Worm (Caenorhabditis elegans) whole organism, L4 larva: ENCODE data around the gene T12A2.3.

Experiments used
- F49E8.2 ChIP-seq: sonication (generic microtip); optimal IDR thresholded peaks from 2 replicates; lab custom pipeline; 2016; ENCODE audit warnings: missing compliant biosample characterization, mild to moderate bottlenecking, missing genetic modification characterization, borderline replicate concordance
- ama-1 ChIP-seq: fragments of 150-350 bp; optimal IDR thresholded peaks from 2 replicates; lab custom pipeline; 2014; ENCODE audit warnings: inconsistent platforms, mixed read lengths
- ceh-20 ChIP-seq: fragments of 200-800 bp; sonication (Bioruptor generic); IDR thresholded peaks from 2 replicates; pipeline ENCODE4 v1.3.6; 2022; ENCODE audit warnings: missing genetic modification reagents, missing genetic modification characterization, missing compliant biosample characterization
- ces-1 ChIP-seq: fragments of 150-350 bp; sonication (generic microtip); optimal IDR thresholded peaks from 4 replicates; lab custom pipeline; 2014; ENCODE audit warnings: missing biosample characterization, missing genetic modification reagents, missing genetic modification characterization
- ctbp-1 ChIP-seq: fragments of 200-800 bp; sonication (Bioruptor generic); IDR thresholded peaks from 2 replicates; pipeline ENCODE4 v1.3.6; 2022; ENCODE audit warnings: missing genetic modification reagents, missing genetic modification characterization, missing compliant biosample characterization
- daf-19 ChIP-seq: fragments of 200-800 bp; sonication (Bioruptor generic); conservative IDR thresholded peaks from 2 replicates; pipeline ENCODE4 v1.3.6; 2022; ENCODE audit warnings: missing genetic modification characterization, missing compliant biosample characterization
- dmd-8 ChIP-seq: fragments of 200-800 bp; sonication (Bioruptor generic); IDR thresholded peaks from 2 replicates; pipeline ENCODE4 v1.3.6; 2022; ENCODE audit warnings: missing genetic modification characterization, missing compliant biosample characterization
- dmd-9 ChIP-seq: fragments of 200-800 bp; sonication (Bioruptor generic); IDR thresholded peaks from 2 replicates; pipeline ENCODE4 v1.3.6; 2022; ENCODE audit warnings: missing genetic modification reagents, missing genetic modification characterization, missing compliant biosample characterization
- dpl-1 ChIP-seq: fragments of 150-350 bp; optimal IDR thresholded peaks from 2 replicates; lab custom pipeline; 2014; ENCODE audit warnings: missing biosample characterization, missing genetic modification reagents, missing genetic modification characterization
- lin-15B ChIP-seq: fragments of 150-350 bp; sonication (generic microtip); optimal IDR thresholded peaks from 3 replicates; lab custom pipeline; 2014; ENCODE audit warnings: missing biosample characterization, missing genetic modification characterization
- nhr-76 ChIP-seq: fragments of 150-350 bp; optimal IDR thresholded peaks from 2 replicates; lab custom pipeline; 2014; ENCODE audit warnings: missing biosample characterization, missing genetic modification characterization
- nhr-77 ChIP-seq: fragments of 150-350 bp; optimal IDR thresholded peaks from 2 replicates; lab custom pipeline; 2014; ENCODE audit warnings: missing biosample characterization, missing genetic modification characterization
- php-3 ChIP-seq: fragments of 200-800 bp; sonication (Bioruptor generic); IDR thresholded peaks from 2 replicates; pipeline ENCODE4 v1.3.6; 2022; ENCODE audit warnings: missing genetic modification reagents, missing genetic modification characterization, missing compliant biosample characterization
- pqm-1 ChIP-seq: sonication (generic microtip); optimal IDR thresholded peaks from 2 replicates; lab custom pipeline; 2017; ENCODE audit warnings: missing biosample characterization, missing genetic modification characterization
- rbr-2 ChIP-seq: sonication (generic microtip); optimal IDR thresholded peaks from 2 replicates; lab custom pipeline; 2016; ENCODE audit warnings: missing genotype, missing genetic modification characterization, missing compliant biosample characterization
- saeg-2 ChIP-seq: fragments of 200-800 bp; sonication (Bioruptor generic); IDR thresholded peaks from 2 replicates; pipeline ENCODE4 v1.3.6; 2022; ENCODE audit warnings: missing genetic modification reagents, missing genetic modification characterization, missing compliant biosample characterization

T12A2.3 gene

ce11 chrIII:6289366-6289765, 48.7 kb downstream of the T12A2.3 start:
- no peak for TF ChIP-seq ama-1
- TF ChIP-seq dpl-1: peak; percentile 30
- no peak for TF ChIP-seq nhr-77
- TF ChIP-seq saeg-2 (GFP tag; lab: Robert Waterston, UW): no peak
- no peak for TF ChIP-seq F49E8.2
- TF ChIP-seq ctbp-1 (GFP tag; lab: Robert Waterston, UW): no peak

ce11 chrIII:6290469-6291182, 50.0 kb downstream of the T12A2.3 start:
- TF ChIP-seq saeg-2 (GFP tag; lab: Robert Waterston, UW): no peak
- TF ChIP-seq daf-19 (GFP tag; lab: Robert Waterston, UW): no peak
- TF ChIP-seq nhr-76 (tag; lab: Kevin White, UChicago): no peak
- TF ChIP-seq rbr-2 (tag; lab: Kevin White, UChicago): no peak
- peak; percentile 1 for TF ChIP-seq pqm-1
- TF ChIP-seq nhr-77: peak; percentile 5
- TF ChIP-seq php-3: peak; percentile 41; the same call in 1 of the 2 replicates
- peak; percentile 38; the same call in 1 of the 2 replicates for TF ChIP-seq ceh-20 (GFP tag; lab: Robert Waterston, UW)
- no peak for TF ChIP-seq dmd-9 (GFP tag; lab: Robert Waterston, UW)
- no peak for TF ChIP-seq ces-1 (GFP tag; lab: Kevin White, UChicago)
- no peak for TF ChIP-seq dmd-8
- no peak for TF ChIP-seq lin-15B
